5 worm cellular contexts compared by ENCODE assay signal in genomic region chrV:6838599-6838998, ce11.
A peak's percentile ranks its signal among the peaks of the same experiment; 100 is the strongest.
TF ChIP-seq lines count a peak whose summit lies in the region.

Gene T15B7.15 (minus strand): TSS chrV:6838665.

TF ChIP-seq in whole organism, L1 larva, 84 proteins besides CTCF, POLR2A, EP300 and RAD21 (continues in another document):
- peak; percentile 50 for TF ChIP-seq lin-14 (GFP tag; optimal IDR thresholded peaks at IDR 0.05; lab: Kevin White, UChicago)
- TF ChIP-seq blmp-1 (tag; optimal IDR thresholded peaks at IDR 0.05; lab: Kevin White, UChicago), result peak; percentile 19
- TF ChIP-seq ceh-8 (GFP tag; optimal IDR thresholded peaks at IDR 0.05; lab: Kevin White, UChicago), result no peak
- no peak for TF ChIP-seq lir-3 (tag; optimal IDR thresholded peaks at IDR 0.05; lab: Kevin White, UChicago; ENCODE audit: poor library complexity)
- no peak for TF ChIP-seq sptf-1 (tag; optimal IDR thresholded peaks at IDR 0.05; lab: Kevin White, UChicago)
- TF ChIP-seq rnt-1 (tag; optimal IDR thresholded peaks at IDR 0.05; lab: Kevin White, UChicago), result peak; percentile 30
- TF ChIP-seq isw-1 (GFP tag; IDR thresholded peaks at IDR 0.05; lab: Robert Waterston, UW), result no peak
- peak; percentile 25 to 71 for TF ChIP-seq lsy-2 (tag; optimal IDR thresholded peaks at IDR 0.05; lab: Kevin White, UChicago)
- TF ChIP-seq F16B12.6 (tag; optimal IDR thresholded peaks at IDR 0.05; lab: Kevin White, UChicago), result no peak
- no peak for TF ChIP-seq nhr-237 (tag; optimal IDR thresholded peaks at IDR 0.05; lab: Kevin White, UChicago)
- TF ChIP-seq ceh-88 (GFP tag; IDR thresholded peaks at IDR 0.05; lab: Robert Waterston, UW), result no peak
- TF ChIP-seq hlh-17 (GFP tag; optimal IDR thresholded peaks at IDR 0.05; lab: Kevin White, UChicago; ENCODE audit: borderline replicate concordance), result no peak
- TF ChIP-seq sup-37 (GFP tag; optimal IDR thresholded peaks at IDR 0.05; lab: Kevin White, UChicago), result no peak
- TF ChIP-seq irx-1 (tag; optimal IDR thresholded peaks at IDR 0.05; lab: Kevin White, UChicago), result peak; percentile 20
- no peak for TF ChIP-seq pqm-1 (tag; optimal IDR thresholded peaks at IDR 0.05; lab: Kevin White, UChicago)
- TF ChIP-seq skn-1 (tag; optimal IDR thresholded peaks at IDR 0.05; lab: Kevin White, UChicago), result peak; percentile 57
- TF ChIP-seq C34B4.2 (tag; optimal IDR thresholded peaks at IDR 0.05; lab: Kevin White, UChicago), result no peak
- peak; percentile 53 for TF ChIP-seq nhr-85 (tag; lab: Kevin White, UChicago)
- no peak for TF ChIP-seq C04F5.9 (tag; optimal IDR thresholded peaks at IDR 0.05; lab: Kevin White, UChicago)

TF ChIP-seq in whole organism, L2 larva, 48 proteins besides CTCF, POLR2A, EP300 and RAD21:
- TF ChIP-seq nhr-10 (tag; optimal IDR thresholded peaks at IDR 0.05; lab: Kevin White, UChicago), result no peak
- peak; percentile 81 for TF ChIP-seq unc-55 (GFP tag; optimal IDR thresholded peaks at IDR 0.05; lab: Kevin White, UChicago)
- TF ChIP-seq gmeb-1 (tag; optimal IDR thresholded peaks at IDR 0.05; lab: Kevin White, UChicago), result peak; percentile 78
- no peak for TF ChIP-seq egl-27 (tag; optimal IDR thresholded peaks at IDR 0.05; lab: Kevin White, UChicago)
- TF ChIP-seq sma-9 (GFP tag; optimal IDR thresholded peaks at IDR 0.05; lab: Kevin White, UChicago), result peak; percentile 8
- TF ChIP-seq sma-9 (tag; optimal IDR thresholded peaks at IDR 0.05; lab: Kevin White, UChicago), result no peak
- peak; percentile 93 for TF ChIP-seq R02D3.7 (tag; optimal IDR thresholded peaks at IDR 0.05; lab: Kevin White, UChicago)
- peak; percentile 50 for TF ChIP-seq C34F6.9 (tag; optimal IDR thresholded peaks at IDR 0.05; lab: Kevin White, UChicago)

TF ChIP-seq in whole organism, L3 larva, 47 proteins besides CTCF, POLR2A, EP300 and RAD21 (continues in another document):
- TF ChIP-seq nhr-11 (tag; optimal IDR thresholded peaks at IDR 0.05; lab: Kevin White, UChicago), result no peak
- no peak for TF ChIP-seq egl-5 (tag; optimal IDR thresholded peaks at IDR 0.05; lab: Kevin White, UChicago)
- TF ChIP-seq eor-1 (tag; optimal IDR thresholded peaks at IDR 0.05; lab: Kevin White, UChicago), result no peak
- TF ChIP-seq nhr-28 (tag; optimal IDR thresholded peaks at IDR 0.05; lab: Kevin White, UChicago), result no peak
- no peak for TF ChIP-seq pqm-1 (tag; optimal IDR thresholded peaks at IDR 0.05; lab: Kevin White, UChicago)
- TF ChIP-seq fos-1 (tag; optimal IDR thresholded peaks at IDR 0.05; lab: Kevin White, UChicago), result no peak
- TF ChIP-seq fkh-2 (tag; optimal IDR thresholded peaks at IDR 0.05; lab: Kevin White, UChicago), result no peak
- TF ChIP-seq nhr-77 (tag; optimal IDR thresholded peaks at IDR 0.05; lab: Kevin White, UChicago), result no peak
- TF ChIP-seq nhr-43 (tag; optimal IDR thresholded peaks at IDR 0.05; lab: Kevin White, UChicago; ENCODE audit: poor library complexity, severe bottlenecking), result no peak
- no peak for TF ChIP-seq skn-1 (tag; optimal IDR thresholded peaks at IDR 0.05; lab: Kevin White, UChicago)
- TF ChIP-seq fkh-10 (GFP tag; optimal IDR thresholded peaks at IDR 0.05; lab: Kevin White, UChicago), result no peak
- no peak for TF ChIP-seq ama-1 (optimal IDR thresholded peaks at IDR 0.05; lab: Kevin White, UChicago)
- TF ChIP-seq elt-3 (tag; optimal IDR thresholded peaks at IDR 0.05; lab: Kevin White, UChicago), result no peak
- no peak for TF ChIP-seq ceh-82 (tag; optimal IDR thresholded peaks at IDR 0.05; lab: Kevin White, UChicago)
- TF ChIP-seq snpc-4 (tag; optimal IDR thresholded peaks at IDR 0.05; lab: Kevin White, UChicago), result no peak
- TF ChIP-seq ZK546.5 (tag; optimal IDR thresholded peaks at IDR 0.05; lab: Kevin White, UChicago), result no peak
- no peak for TF ChIP-seq tbx-2 (tag; optimal IDR thresholded peaks at IDR 0.05; lab: Kevin White, UChicago)
- TF ChIP-seq nhr-23 (tag; optimal IDR thresholded peaks at IDR 0.05; lab: Kevin White, UChicago), result peak; percentile 43
- TF ChIP-seq egl-27 (tag; optimal IDR thresholded peaks at IDR 0.05; lab: Kevin White, UChicago), result no peak
- no peak for TF ChIP-seq jun-1 (tag; optimal IDR thresholded peaks at IDR 0.05; lab: Kevin White, UChicago)
- peak; percentile 57 for TF ChIP-seq lin-15B (tag; optimal IDR thresholded peaks at IDR 0.05; lab: Kevin White, UChicago)
- no peak for TF ChIP-seq nhr-12 (tag; optimal IDR thresholded peaks at IDR 0.05; lab: Kevin White, UChicago)
- TF ChIP-seq sea-2 (GFP tag; optimal IDR thresholded peaks at IDR 0.05; lab: Kevin White, UChicago), result no peak
- TF ChIP-seq nfya-1 (tag; optimal IDR thresholded peaks at IDR 0.05; lab: Kevin White, UChicago; ENCODE audit: insufficient read depth), result peak; percentile 44

TF ChIP-seq in whole organism, L4 larva, 104 proteins besides CTCF, POLR2A, EP300 and RAD21:
- TF ChIP-seq cey-2 (tag; optimal IDR thresholded peaks at IDR 0.05; lab: Kevin White, UChicago; ENCODE audit: borderline replicate concordance, insufficient read depth) (no peak), T20F7.1 (GFP tag; optimal IDR thresholded peaks at IDR 0.05; lab: Kevin White, UChicago) (peak; percentile 94), dpl-1 (GFP tag; optimal IDR thresholded peaks at IDR 0.05; lab: Kevin White, UChicago) (peak; percentile 77), mes-2 (tag; optimal IDR thresholded peaks at IDR 0.05; lab: Kevin White, UChicago; ENCODE audit: poor library complexity, severe bottlenecking) (peak; percentile 58), Y48G9A.11 (GFP tag; IDR thresholded peaks at IDR 0.05; lab: Robert Waterston, UW) (peak; percentile 92), nhr-42 (GFP tag; IDR thresholded peaks at IDR 0.05; lab: Robert Waterston, UW) (no peak), R02D3.7 (tag; optimal IDR thresholded peaks at IDR 0.05; lab: Kevin White, UChicago) (peak; percentile 85), hlh-11 (tag; optimal IDR thresholded peaks at IDR 0.05; lab: Kevin White, UChicago) (no peak), rbr-2 (tag; optimal IDR thresholded peaks at IDR 0.05; lab: Kevin White, UChicago) (no peak)
TF ChIP-seq in whole organism, L4 larva: peak in this region for 5.

TF ChIP-seq in whole organism, young adult, 124 proteins besides CTCF, POLR2A, EP300 and RAD21:
- TF ChIP-seq ekl-4 (GFP tag; IDR thresholded peaks at IDR 0.05; lab: Robert Waterston, UW) (no peak), attf-3 (GFP tag; conservative IDR thresholded peaks at IDR 0.05; lab: Robert Waterston, UW) (peak; percentile 93), lin-35 (GFP tag; optimal IDR thresholded peaks at IDR 0.05; lab: Kevin White, UChicago) (peak in 1 of 3 experiments; percentile 31), fkh-3 (tag; optimal IDR thresholded peaks at IDR 0.05; lab: Kevin White, UChicago) (no peak), repo-1 (tag; optimal IDR thresholded peaks at IDR 0.05; lab: Kevin White, UChicago) (no peak), rcor-1 (GFP tag; IDR thresholded peaks at IDR 0.05; lab: Robert Waterston, UW) (no peak), F10E7.11 (tag; optimal IDR thresholded peaks at IDR 0.05; lab: Kevin White, UChicago) (no peak), ztf-3 (GFP tag; optimal IDR thresholded peaks at IDR 0.05; lab: Kevin White, UChicago) (no peak), hlh-26 (GFP tag; conservative IDR thresholded peaks at IDR 0.05; lab: Robert Waterston, UW) (no peak), dpl-1 (GFP tag; optimal IDR thresholded peaks at IDR 0.05; lab: Kevin White, UChicago) (no peak), madf-6 (GFP tag; IDR thresholded peaks at IDR 0.05; lab: Robert Waterston, UW) (no peak)
TF ChIP-seq in whole organism, young adult: peak in this region for 2.
